Fruit fly (Drosophila melanogaster): ENCODE measurements around the gene CG42467.

Gene CG42467

DNA sequence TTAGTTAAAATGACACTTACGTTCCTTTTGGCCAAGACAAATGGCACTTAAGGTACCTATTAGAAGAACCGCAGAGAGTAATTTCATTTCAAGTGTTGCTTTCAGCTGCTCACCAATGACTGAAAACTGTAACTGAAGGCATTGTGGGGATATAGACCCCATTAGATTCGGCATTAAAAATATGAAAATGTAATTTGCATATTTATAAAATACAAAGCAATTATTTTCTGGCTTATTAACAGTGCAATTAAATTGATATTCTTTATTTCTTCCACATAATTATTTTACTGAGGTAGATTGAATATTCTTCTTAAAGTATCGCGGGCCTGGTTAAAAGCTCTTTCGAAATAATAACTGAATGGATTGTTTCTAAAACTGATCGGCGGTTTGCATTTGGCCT lies 32.1 kb upstream of the CG42467 start, which contains the start of gene Sfp24Bd:
Gene Sfp24Bd, minus strand, starts transcription at position 101 of the 400 bp plus-strand sequence.
- TF ChIP-seq CG1621 (tag; optimal IDR thresholded peaks at IDR 0.05) (no peak), Gug (GFP tag; IDR thresholded peaks at IDR 0.05) (no peak), CG16779 (tag; optimal IDR thresholded peaks at IDR 0.05) (no peak), achi (GFP tag; optimal IDR thresholded peaks at IDR 0.05) (no peak), CG11294 (GFP tag; IDR thresholded peaks at IDR 0.05) (no peak), CG8119 (GFP tag; IDR thresholded peaks at IDR 0.05) (no peak), fd85E (GFP tag; optimal IDR thresholded peaks at IDR 0.05) (no peak), CG6792 (GFP tag; optimal IDR thresholded peaks at IDR 0.05) (no peak), Blimp-1 (GFP tag; optimal IDR thresholded peaks at IDR 0.05) (no peak), CG4318 (GFP tag; optimal IDR thresholded peaks at IDR 0.05) (no peak), Lpt (GFP tag; optimal IDR thresholded peaks at IDR 0.05) (no peak)

dm6 chr2L:3669675-3670074 lies 31.4 kb upstream of the CG42467 start, which contains the start of gene Sfp24Bb:
Sfp24Bb (minus strand) TSS chr2L:3669775.
- TF ChIP-seq CG7368 (GFP tag; optimal IDR thresholded peaks at IDR 0.05) (no peak), salr (GFP tag; optimal IDR thresholded peaks at IDR 0.05) (no peak), CG16779 (tag; optimal IDR thresholded peaks at IDR 0.05) (no peak), OdsH (GFP tag; optimal IDR thresholded peaks at IDR 0.05) (no peak), CG6276 (GFP tag; optimal IDR thresholded peaks at IDR 0.05) (no peak), Gug (GFP tag; IDR thresholded peaks at IDR 0.05) (no peak), ss (GFP tag; optimal IDR thresholded peaks at IDR 0.05) (no peak), Hr39 (GFP tag; optimal IDR thresholded peaks at IDR 0.05) (no peak), fkh (GFP tag; optimal IDR thresholded peaks at IDR 0.05) (no peak), fd59A (GFP tag; optimal IDR thresholded peaks at IDR 0.05) (no peak), CG3919 (GFP tag; optimal IDR thresholded peaks at IDR 0.05) (no peak), CG15336 (GFP tag; IDR thresholded peaks at IDR 0.05) (no peak), CG4318 (GFP tag; optimal IDR thresholded peaks at IDR 0.05) (no peak), Lpt (GFP tag; optimal IDR thresholded peaks at IDR 0.05) (no peak), eg (GFP tag; IDR thresholded peaks at IDR 0.05) (no peak), CG8632 (GFP tag; optimal IDR thresholded peaks at IDR 0.05) (no peak)

DNA sequence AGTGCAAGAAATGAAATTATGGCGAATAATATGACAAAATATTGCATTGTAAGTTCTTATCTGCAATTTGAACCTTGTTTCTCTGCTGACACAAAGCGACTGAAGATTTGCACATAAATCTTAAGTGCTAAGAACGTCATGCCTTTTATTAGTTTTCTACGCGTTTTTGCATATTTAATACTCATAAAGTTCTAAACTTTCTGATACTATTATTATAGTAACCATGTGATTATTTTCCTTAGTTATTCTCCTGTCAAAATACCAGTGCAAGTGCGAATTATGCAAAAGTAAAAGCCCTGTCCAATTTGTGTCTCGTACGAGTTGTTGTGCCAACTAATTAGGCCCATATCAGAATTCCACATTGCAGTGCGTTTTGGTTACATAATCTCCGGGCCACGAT lies 30.6 kb upstream of the CG42467 start, which contains the start of gene Sfp24Bc:
Gene Sfp24Bc, minus strand, starts transcription at position 101 of the 400 bp plus-strand sequence.
- no peak for TF ChIP-seq acj6 (GFP tag; optimal IDR thresholded peaks at IDR 0.05)
- no peak for TF ChIP-seq eg (GFP tag; IDR thresholded peaks at IDR 0.05)
- TF ChIP-seq CG8119 (GFP tag; IDR thresholded peaks at IDR 0.05) = no peak
- peak; percentile 40 for TF ChIP-seq svp (GFP tag)

DNA sequence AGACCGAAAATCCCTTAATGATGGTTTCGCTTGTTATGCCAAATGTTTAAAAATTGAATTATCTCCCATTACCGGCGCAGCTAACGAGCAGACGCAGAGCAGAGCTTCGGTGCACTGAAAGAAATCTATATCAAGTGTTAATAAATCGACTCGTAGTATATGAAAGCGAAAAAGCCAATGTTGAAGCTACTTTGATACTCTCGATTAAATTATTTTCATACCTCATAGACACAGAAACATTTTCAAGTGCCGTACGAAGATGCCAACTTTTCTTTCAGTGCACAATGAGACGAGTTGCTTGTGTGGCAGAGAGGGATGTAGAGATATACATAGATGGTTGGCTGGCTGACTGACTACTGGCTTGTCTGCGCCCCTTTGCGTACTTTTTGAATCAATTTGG lies 25.3 kb upstream of the CG42467 start:
- TF ChIP-seq CG11294 (GFP tag; IDR thresholded peaks at IDR 0.05) (no peak), CG11902 (GFP tag; optimal IDR thresholded peaks at IDR 0.05) (no peak), CG11762 (GFP tag; optimal IDR thresholded peaks at IDR 0.05; ENCODE audit: insufficient read depth) (no peak), CG3919 (GFP tag; optimal IDR thresholded peaks at IDR 0.05) (no peak), CG10631 (GFP tag; optimal IDR thresholded peaks at IDR 0.05) (no peak), CG6163 (GFP tag; IDR thresholded peaks at IDR 0.05) (no peak), svp (GFP tag) (peak; percentile 29), CG8632 (GFP tag; optimal IDR thresholded peaks at IDR 0.05) (no peak)

DNA sequence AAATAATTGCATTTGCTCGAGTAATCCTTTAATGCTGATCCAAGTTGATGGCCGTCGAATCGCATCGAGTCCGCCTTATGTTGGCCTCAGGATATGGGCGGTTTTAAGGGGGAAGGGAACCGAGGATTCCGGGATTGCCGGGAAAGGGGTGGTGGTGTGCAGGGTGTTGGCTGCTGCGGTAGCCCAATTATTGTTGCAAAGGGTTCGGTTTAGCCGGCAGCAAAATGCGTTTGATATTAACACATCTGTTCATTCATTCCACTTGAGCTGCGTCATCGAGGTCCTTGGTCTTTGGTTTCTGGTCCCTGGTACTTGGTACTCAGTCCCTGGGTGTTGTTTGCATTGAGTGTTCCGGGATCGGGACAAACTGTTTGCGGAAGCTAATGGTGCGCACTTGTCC lies 19.8 kb upstream of the CG42467 start:
- no peak for TF ChIP-seq CG34406 (GFP tag; optimal IDR thresholded peaks at IDR 0.05)
- TF ChIP-seq Eip93F (GFP tag; optimal IDR thresholded peaks at IDR 0.05) = no peak
- TF ChIP-seq Blimp-1 (GFP tag; optimal IDR thresholded peaks at IDR 0.05) = no peak
- no peak for TF ChIP-seq ss (GFP tag; optimal IDR thresholded peaks at IDR 0.05)
- no peak for TF ChIP-seq Ets21C (GFP tag; optimal IDR thresholded peaks at IDR 0.05)
- no peak for TF ChIP-seq eg (GFP tag; IDR thresholded peaks at IDR 0.05)
- TF ChIP-seq dsx (GFP tag; optimal IDR thresholded peaks at IDR 0.05; ENCODE audit: poor library complexity, severe bottlenecking) = no peak
- TF ChIP-seq Hr4 (GFP tag; optimal IDR thresholded peaks at IDR 0.05) = no peak
- no peak for TF ChIP-seq svp (GFP tag)
- TF ChIP-seq Lpt (GFP tag; optimal IDR thresholded peaks at IDR 0.05) = no peak
- TF ChIP-seq fd85E (GFP tag; optimal IDR thresholded peaks at IDR 0.05) = no peak
- no peak for TF ChIP-seq dac (GFP tag; optimal IDR thresholded peaks at IDR 0.05)
- TF ChIP-seq OdsH (GFP tag; optimal IDR thresholded peaks at IDR 0.05) = no peak
- TF ChIP-seq fkh (GFP tag; optimal IDR thresholded peaks at IDR 0.05) = no peak
- TF ChIP-seq fd59A (GFP tag; optimal IDR thresholded peaks at IDR 0.05) = no peak
- no peak for TF ChIP-seq CG4318 (GFP tag; optimal IDR thresholded peaks at IDR 0.05)
- TF ChIP-seq CG8119 (GFP tag; IDR thresholded peaks at IDR 0.05) = no peak
